Fruit fly (Drosophila melanogaster): Measurements from ENCODE around the gene Bro.

The Bro gene

DNA sequence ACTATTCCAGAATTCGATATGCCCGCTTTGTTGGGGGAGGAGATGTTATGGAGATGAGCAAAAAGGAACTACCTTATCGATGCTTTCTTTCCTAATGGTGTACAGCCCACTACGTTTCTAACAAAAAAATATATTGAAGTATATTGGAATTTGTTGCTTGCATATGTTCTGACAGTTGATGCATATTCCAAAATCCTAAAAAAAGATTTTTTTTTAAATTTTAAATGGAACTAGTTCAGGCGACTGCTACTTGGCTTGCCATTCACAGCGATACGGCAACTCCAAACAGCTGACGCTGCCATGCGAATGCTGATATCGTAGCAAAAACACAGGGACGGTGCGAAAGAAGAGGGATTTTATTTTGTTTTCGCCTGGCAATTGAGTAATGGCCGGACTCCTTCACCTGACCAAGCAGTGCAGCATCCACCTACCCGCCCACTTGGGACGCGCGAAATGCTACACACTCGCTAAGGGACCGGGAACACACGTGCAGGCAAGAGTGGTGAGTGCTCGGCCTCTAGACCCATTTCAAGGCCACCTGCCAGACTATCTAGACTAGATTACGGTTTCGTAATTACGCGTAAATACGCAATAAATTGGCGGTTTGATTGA is 29.4 kb upstream of the Bro start, which contains the start of the genes CG13926, ABCB7 and CG33230:
CG13926 (minus strand) TSS at position 43 of the 612 bp plus-strand sequence.
ABCB7 (plus strand) TSS at position 299 of the 612 bp plus-strand sequence.
CG33230 (plus strand) TSS at position 299 of the 612 bp plus-strand sequence.
- TF ChIP-seq pdm3 (GFP tag; optimal IDR thresholded peaks at IDR 0.05) (no peak), CG6163 (GFP tag; IDR thresholded peaks at IDR 0.05) (0 out of 3 replicates have a peak, but pooled peaks have one; percentile 28), CG11762 (GFP tag; optimal IDR thresholded peaks at IDR 0.05; ENCODE audit: insufficient read depth) (no peak), Lpt (GFP tag; optimal IDR thresholded peaks at IDR 0.05) (no peak), CG6854 (GFP tag; optimal IDR thresholded peaks at IDR 0.05) (peak; percentile 11), fd85E (GFP tag; optimal IDR thresholded peaks at IDR 0.05) (no peak), dsx (GFP tag; optimal IDR thresholded peaks at IDR 0.05; ENCODE audit: poor library complexity, severe bottlenecking) (no peak), vri (GFP tag; optimal IDR thresholded peaks at IDR 0.05) (peak; percentile 77), achi (GFP tag; optimal IDR thresholded peaks at IDR 0.05) (peak; percentile 27), Hr39 (GFP tag; optimal IDR thresholded peaks at IDR 0.05) (peak; percentile 57), Ets21C (GFP tag; optimal IDR thresholded peaks at IDR 0.05) (no peak), topi (GFP tag; optimal IDR thresholded peaks at IDR 0.05) (no peak), CG10631 (GFP tag; optimal IDR thresholded peaks at IDR 0.05) (no peak), Eip75B (GFP tag; optimal IDR thresholded peaks at IDR 0.05) (peak; percentile 45), CG7368 (GFP tag; optimal IDR thresholded peaks at IDR 0.05) (no peak), Sox102F (GFP tag; optimal IDR thresholded peaks at IDR 0.05) (no peak), CG31627 (GFP tag; optimal IDR thresholded peaks at IDR 0.05) (peak; percentile 10), cyc (GFP tag; optimal IDR thresholded peaks at IDR 0.05) (peak; percentile 49), ss (GFP tag; optimal IDR thresholded peaks at IDR 0.05) (peak in 1 of 2 experiments; percentile 36), Gug (GFP tag; IDR thresholded peaks at IDR 0.05) (no peak), Eip93F (GFP tag; optimal IDR thresholded peaks at IDR 0.05) (no peak), lz (GFP tag; optimal IDR thresholded peaks at IDR 0.05) (peak; percentile 31), OdsH (GFP tag; optimal IDR thresholded peaks at IDR 0.05) (no peak), CG15336 (GFP tag; IDR thresholded peaks at IDR 0.05) (no peak), Sox14 (GFP tag; optimal IDR thresholded peaks at IDR 0.05) (peak; percentile 47), CG8632 (GFP tag; optimal IDR thresholded peaks at IDR 0.05) (no peak), CG9139 (GFP tag; optimal IDR thresholded peaks at IDR 0.05) (no peak), fd59A (GFP tag; optimal IDR thresholded peaks at IDR 0.05) (no peak), CG8319 (GFP tag; optimal IDR thresholded peaks at IDR 0.05) (no peak), CG11902 (GFP tag; optimal IDR thresholded peaks at IDR 0.05) (peak; percentile 44), eg (GFP tag; IDR thresholded peaks at IDR 0.05) (no peak), salr (GFP tag; optimal IDR thresholded peaks at IDR 0.05) (no peak), CG3032 (tag; optimal IDR thresholded peaks at IDR 0.05) (no peak), CG3919 (GFP tag; optimal IDR thresholded peaks at IDR 0.05) (no peak), CG11294 (GFP tag; IDR thresholded peaks at IDR 0.05) (no peak), Ets96B (tag; optimal IDR thresholded peaks at IDR 0.05) (no peak), CG16779 (tag; optimal IDR thresholded peaks at IDR 0.05) (no peak), dac (GFP tag; optimal IDR thresholded peaks at IDR 0.05) (no peak), Sox15 (GFP tag; optimal IDR thresholded peaks at IDR 0.05) (no peak), Smox (GFP tag; optimal IDR thresholded peaks at IDR 0.05) (peak; percentile 23), CG32006 (GFP tag; optimal IDR thresholded peaks at IDR 0.05) (peak; percentile 23), CG6792 (GFP tag; optimal IDR thresholded peaks at IDR 0.05) (no peak), CG6808 (GFP tag; optimal IDR thresholded peaks at IDR 0.05) (no peak), Eip78C (GFP tag) (no peak), esn (GFP tag; optimal IDR thresholded peaks at IDR 0.05) (no peak), spab (GFP tag; optimal IDR thresholded peaks at IDR 0.05) (no peak), net (GFP tag; optimal IDR thresholded peaks at IDR 0.05) (no peak), svp (GFP tag) (peak; percentile 84), Hr38 (GFP tag; optimal IDR thresholded peaks at IDR 0.05) (no peak), Hr4 (GFP tag; optimal IDR thresholded peaks at IDR 0.05) (no peak), acj6 (GFP tag; optimal IDR thresholded peaks at IDR 0.05) (no peak), CG34406 (GFP tag; optimal IDR thresholded peaks at IDR 0.05) (no peak)
